Fruit fly (Drosophila melanogaster): ENCODE measurements around the gene CG31219.

The CG31219 gene

DNA sequence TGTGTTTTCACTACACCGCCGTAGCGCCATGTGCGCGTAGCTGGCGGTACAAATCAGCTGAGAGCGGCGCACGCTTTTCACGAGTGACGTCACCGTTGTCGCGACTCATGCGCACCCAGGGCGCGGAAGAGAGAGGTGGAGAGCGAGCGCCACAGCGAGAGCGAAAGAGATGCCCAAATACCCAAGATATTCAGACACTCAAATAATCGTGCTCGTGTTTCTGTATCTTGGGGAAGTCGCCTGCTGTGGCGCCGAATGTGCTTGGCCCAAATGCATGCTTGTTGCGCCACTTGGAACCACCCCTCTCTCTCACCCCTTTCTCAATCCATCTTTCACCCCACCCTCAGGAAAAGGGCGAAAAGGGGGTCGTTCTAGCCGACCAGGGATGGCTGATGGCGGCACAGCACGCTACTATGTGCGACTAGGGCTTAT, 18.1 kb upstream of the CG31219 start, which contains the start of gene CG6231:
TSS of gene CG6231 (minus strand) at position 34 of the 432 bp plus-strand sequence.
- no peak for TF ChIP-seq ttk (optimal IDR thresholded peaks at IDR 0.05)
- no peak for TF ChIP-seq Myc (optimal IDR thresholded peaks at IDR 0.05)
- TF ChIP-seq insv (optimal IDR thresholded peaks at IDR 0.05): no peak
- no peak for TF ChIP-seq psq (optimal IDR thresholded peaks at IDR 0.05)
- TF ChIP-seq h (optimal IDR thresholded peaks at IDR 0.05): no peak

- TF ChIP-seq psq (optimal IDR thresholded peaks at IDR 0.05): no peak
- TF ChIP-seq insv (optimal IDR thresholded peaks at IDR 0.05): no peak
- no peak for TF ChIP-seq h (optimal IDR thresholded peaks at IDR 0.05)
- no peak for TF ChIP-seq ttk (optimal IDR thresholded peaks at IDR 0.05)
- TF ChIP-seq Myc (optimal IDR thresholded peaks at IDR 0.05): no peak
- TF ChIP-seq Sin3A (optimal IDR thresholded peaks at IDR 0.05): no peak
These were observed 16.2 kb upstream of the CG31219 start, which contains the start of gene CG34138 for dm6 chr3R:19634649-19635048. Gene CG34138 (plus strand): TSS chr3R:19634949.

DNA sequence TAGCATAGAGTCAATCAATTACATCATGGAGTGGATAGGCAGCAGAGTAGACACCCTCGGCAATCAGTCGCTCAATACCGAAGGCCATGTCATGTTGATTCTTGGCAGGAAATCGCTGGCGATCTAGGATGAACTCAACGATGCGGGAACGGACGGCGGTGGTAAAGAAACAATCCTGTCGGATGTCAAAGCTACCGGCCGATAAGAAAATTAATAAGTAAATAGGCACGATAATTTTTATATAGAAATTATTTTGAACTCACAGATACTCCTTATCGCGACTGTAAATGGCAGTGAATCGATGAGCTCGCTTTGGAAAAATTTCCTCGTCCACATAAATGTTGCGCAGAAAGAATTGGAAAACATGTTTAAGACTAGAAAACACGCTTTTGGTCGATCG, 12.8 kb upstream of the CG31219 start:
- TF ChIP-seq insv (optimal IDR thresholded peaks at IDR 0.05): no peak
- TF ChIP-seq Myc (optimal IDR thresholded peaks at IDR 0.05): no peak
- TF ChIP-seq h (optimal IDR thresholded peaks at IDR 0.05): no peak
- TF ChIP-seq Sin3A (optimal IDR thresholded peaks at IDR 0.05): no peak
- TF ChIP-seq ttk (optimal IDR thresholded peaks at IDR 0.05): no peak
- TF ChIP-seq psq (optimal IDR thresholded peaks at IDR 0.05): no peak

- TF ChIP-seq Myc (optimal IDR thresholded peaks at IDR 0.05): no peak
- no peak for TF ChIP-seq insv (optimal IDR thresholded peaks at IDR 0.05)
- no peak for TF ChIP-seq psq (optimal IDR thresholded peaks at IDR 0.05)
- TF ChIP-seq h (optimal IDR thresholded peaks at IDR 0.05): no peak
- no peak for TF ChIP-seq Sin3A (optimal IDR thresholded peaks at IDR 0.05)
- no peak for TF ChIP-seq ttk (optimal IDR thresholded peaks at IDR 0.05)
These were observed 9.8 kb upstream of the CG31219 start for dm6 chr3R:19641058-19641457.

- no peak for TF ChIP-seq h (optimal IDR thresholded peaks at IDR 0.05)
- no peak for TF ChIP-seq ttk (optimal IDR thresholded peaks at IDR 0.05)
These were observed 9.2 kb upstream of the CG31219 start for dm6 chr3R:19641498-19642065.

DNA sequence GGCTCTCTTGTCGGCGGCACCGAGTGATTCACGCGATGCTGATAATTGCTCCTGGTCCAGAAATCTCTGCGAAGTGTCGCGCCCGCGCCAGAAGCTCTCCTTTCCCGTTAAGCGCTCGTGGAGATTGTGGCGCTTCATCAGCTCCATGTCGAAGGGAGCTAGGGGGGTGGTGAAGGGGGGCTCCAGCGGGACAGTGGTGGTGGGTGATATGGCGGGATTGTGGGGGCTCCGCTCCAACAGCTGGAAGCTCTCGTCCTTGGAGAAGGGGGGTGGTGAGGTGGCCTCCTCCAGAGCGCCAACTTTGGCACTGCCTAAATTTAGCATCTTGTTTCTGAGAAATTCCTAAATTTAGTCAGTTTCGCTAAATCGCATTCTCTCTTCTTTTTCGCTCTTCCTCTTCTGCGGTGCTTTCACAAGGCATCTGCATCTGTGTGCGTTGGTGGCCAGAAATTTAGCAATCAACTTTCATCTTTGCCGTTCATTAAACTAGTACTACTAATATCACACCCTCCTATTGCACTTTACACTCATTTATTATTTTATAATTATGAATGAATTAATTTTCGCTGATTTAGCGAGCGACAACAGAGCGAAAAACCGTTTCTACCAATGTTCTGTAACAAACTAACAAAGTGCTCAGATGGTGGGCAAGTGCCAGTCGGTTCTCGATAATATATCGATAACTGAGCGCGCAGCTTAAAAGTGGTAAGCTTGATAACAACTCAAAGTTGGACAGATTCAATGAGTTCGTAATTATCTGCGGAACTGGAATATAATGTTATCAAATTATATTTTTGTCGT, 8.5 kb upstream of the CG31219 start, which contains the start of gene subdued:
TSS of gene subdued (minus strand) at position 631 of the 801 bp plus-strand sequence.
- no peak for TF ChIP-seq h (optimal IDR thresholded peaks at IDR 0.05)
- no peak for TF ChIP-seq ttk (optimal IDR thresholded peaks at IDR 0.05)
- TF ChIP-seq Sin3A (optimal IDR thresholded peaks at IDR 0.05): no peak
- no peak for TF ChIP-seq psq (optimal IDR thresholded peaks at IDR 0.05)
- TF ChIP-seq insv (optimal IDR thresholded peaks at IDR 0.05): no peak
- TF ChIP-seq Myc (optimal IDR thresholded peaks at IDR 0.05): no peak

DNA sequence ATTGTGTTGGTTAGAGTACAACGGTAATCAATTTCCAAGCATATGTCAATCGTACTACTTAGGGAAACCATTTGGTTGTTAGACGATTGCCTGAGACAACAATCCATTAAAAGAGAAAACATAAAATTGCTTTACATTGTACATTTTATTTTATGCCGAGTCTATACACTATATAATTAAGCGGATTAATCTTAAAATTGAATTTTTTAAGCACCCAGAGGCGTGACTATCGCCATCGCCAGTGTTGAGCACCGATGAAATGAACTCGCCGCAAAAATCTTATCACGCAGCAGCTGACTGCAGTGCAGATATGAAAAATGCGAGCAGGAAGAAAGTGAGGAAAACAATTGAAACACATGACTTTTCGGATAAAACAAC, 7.9 kb upstream of the CG31219 start:
- no peak for TF ChIP-seq psq (optimal IDR thresholded peaks at IDR 0.05)
- no peak for TF ChIP-seq h (optimal IDR thresholded peaks at IDR 0.05)
- no peak for TF ChIP-seq Myc (optimal IDR thresholded peaks at IDR 0.05)
- TF ChIP-seq insv (optimal IDR thresholded peaks at IDR 0.05): no peak
- TF ChIP-seq ttk (optimal IDR thresholded peaks at IDR 0.05): no peak
- no peak for TF ChIP-seq Sin3A (optimal IDR thresholded peaks at IDR 0.05)

dm6 chr3R:19644094-19644900, 6.5 kb upstream of the CG31219 start, which contains the start of gene Vha13:
Gene Vha13 (minus strand): TSS chr3R:19644386.
- TF ChIP-seq Myc (optimal IDR thresholded peaks at IDR 0.05): no peak
- TF ChIP-seq ttk (optimal IDR thresholded peaks at IDR 0.05): no peak
- TF ChIP-seq Sin3A (optimal IDR thresholded peaks at IDR 0.05): no peak
- TF ChIP-seq insv (optimal IDR thresholded peaks at IDR 0.05): no peak
- TF ChIP-seq psq (optimal IDR thresholded peaks at IDR 0.05): no peak
- TF ChIP-seq h (optimal IDR thresholded peaks at IDR 0.05): no peak

dm6 chr3R:19644901-19645204, 6.0 kb upstream of the CG31219 start, which contains the start of gene Nup58:
Gene Nup58 (plus strand): TSS chr3R:19645026.
- TF ChIP-seq ttk (optimal IDR thresholded peaks at IDR 0.05) (no peak), Myc (optimal IDR thresholded peaks at IDR 0.05) (no peak), Sin3A (optimal IDR thresholded peaks at IDR 0.05) (no peak), psq (optimal IDR thresholded peaks at IDR 0.05) (no peak), h (optimal IDR thresholded peaks at IDR 0.05) (no peak), insv (optimal IDR thresholded peaks at IDR 0.05) (no peak)

dm6 chr3R:19648289-19648916, 2.4 kb upstream of the CG31219 start, which contains the start of the genes CG6195 and CG31220:
Gene CG6195 (minus strand): TSS chr3R:19648410.
Gene CG31220 (plus strand): TSS chr3R:19648487.
- TF ChIP-seq psq (optimal IDR thresholded peaks at IDR 0.05) (no peak), Myc (optimal IDR thresholded peaks at IDR 0.05) (no peak), Sin3A (optimal IDR thresholded peaks at IDR 0.05) (no peak), insv (optimal IDR thresholded peaks at IDR 0.05) (no peak), h (optimal IDR thresholded peaks at IDR 0.05) (no peak), ttk (optimal IDR thresholded peaks at IDR 0.05) (no peak)

DNA sequence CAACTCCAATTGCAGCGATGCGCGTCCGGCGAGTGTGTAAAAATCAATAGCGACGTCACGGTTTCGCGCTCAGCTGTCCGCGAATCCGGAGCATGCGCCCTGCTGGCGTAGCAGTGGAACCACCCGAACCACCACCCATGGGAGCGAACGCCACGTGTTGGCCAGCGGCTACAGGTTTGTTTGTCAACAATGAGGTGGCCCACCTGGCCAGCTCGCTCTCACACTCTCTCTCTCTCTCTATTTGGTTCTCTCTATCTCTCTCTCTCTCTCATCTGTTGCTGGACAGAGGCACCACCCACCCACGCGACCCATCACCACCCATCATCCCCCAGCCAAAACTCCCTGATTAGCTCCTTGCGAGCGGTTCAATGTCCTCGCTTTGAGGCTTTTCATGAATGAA, 5.6 kb downstream of the CG31219 start:
- no peak for TF ChIP-seq insv (optimal IDR thresholded peaks at IDR 0.05)

- no peak for TF ChIP-seq psq (optimal IDR thresholded peaks at IDR 0.05)
- TF ChIP-seq Sin3A (optimal IDR thresholded peaks at IDR 0.05): no peak
- TF ChIP-seq h (optimal IDR thresholded peaks at IDR 0.05): no peak
- no peak for TF ChIP-seq Myc (optimal IDR thresholded peaks at IDR 0.05)
- no peak for TF ChIP-seq insv (optimal IDR thresholded peaks at IDR 0.05)
- TF ChIP-seq ttk (optimal IDR thresholded peaks at IDR 0.05): no peak
These were observed 6.4 kb downstream of the CG31219 start for dm6 chr3R:19657235-19657634.
